Worm (Caenorhabditis elegans): ENCODE measurements around the gene Y27F2A.6.

- TF ChIP-seq nhr-12 (tag; optimal IDR thresholded peaks at IDR 0.05) (no peak), sem-4 (tag; optimal IDR thresholded peaks at IDR 0.05) (no peak), ama-1 (optimal IDR thresholded peaks at IDR 0.05) (no peak), nhr-25 (tag; optimal IDR thresholded peaks at IDR 0.05) (no peak), nhr-6 (tag; optimal IDR thresholded peaks at IDR 0.05) (no peak), nhr-23 (tag; optimal IDR thresholded peaks at IDR 0.05) (no peak), ceh-82 (tag; optimal IDR thresholded peaks at IDR 0.05) (no peak), sma-9 (GFP tag; optimal IDR thresholded peaks at IDR 0.05) (no peak), sma-9 (tag; optimal IDR thresholded peaks at IDR 0.05) (no peak)
Measured at ce11 chrII:3158985-3159384, 24.2 kb downstream of the Y27F2A.6 start, which contains the start of gene sri-34.

Data from whole organism, L2 larva.